Worm (Caenorhabditis elegans): Measurements from ENCODE around the gene drr-2.

DNA sequence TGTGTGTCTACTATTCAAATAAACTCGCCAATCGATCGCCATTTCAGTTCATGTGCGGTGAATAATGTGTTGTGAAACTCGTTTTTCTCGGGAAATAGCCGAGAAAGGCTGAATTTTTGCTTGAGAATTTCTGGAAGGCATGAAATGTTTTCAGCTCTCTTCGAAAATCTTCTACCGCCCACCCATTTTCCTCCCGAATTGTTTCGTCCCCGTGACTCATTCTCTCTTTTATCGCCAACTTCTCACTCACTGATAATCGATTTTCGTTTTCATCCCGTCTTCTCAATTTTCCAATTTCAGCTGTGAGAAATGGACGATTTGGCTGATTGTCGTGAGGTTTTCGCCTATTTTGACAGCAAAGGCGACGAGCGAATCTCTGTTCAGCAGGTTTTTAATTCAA, 20.4 kb downstream of the drr-2 start, which contains the start of gene mlc-5:
- TF ChIP-seq W03F9.2 (tag; optimal IDR thresholded peaks at IDR 0.05) (no peak), him-1 (tag; optimal IDR thresholded peaks at IDR 0.05) (no peak)

Data from whole organism, L4/young adult.